Fruit fly (Drosophila melanogaster): ENCODE results near the gene jar.

The jar gene

dm6 chr3R:24231206-24231502 lies 39.9 kb downstream of the jar start:
- TF ChIP-seq Sin3A (optimal IDR thresholded peaks at IDR 0.05) (no peak), h (optimal IDR thresholded peaks at IDR 0.05) (no peak), ttk (optimal IDR thresholded peaks at IDR 0.05) (no peak), psq (optimal IDR thresholded peaks at IDR 0.05) (peak; percentile 62)

dm6 chr3R:24230423-24231205 lies 40.4 kb downstream of the jar start, which contains the start of gene mask:
Gene mask, plus strand, starts transcription at chr3R:24230562.
- TF ChIP-seq Sin3A (optimal IDR thresholded peaks at IDR 0.05) = no peak
- TF ChIP-seq insv (optimal IDR thresholded peaks at IDR 0.05) = no peak
- TF ChIP-seq ttk (optimal IDR thresholded peaks at IDR 0.05) = no peak

- TF ChIP-seq insv (optimal IDR thresholded peaks at IDR 0.05) (no peak), ttk (optimal IDR thresholded peaks at IDR 0.05) (no peak), Myc (optimal IDR thresholded peaks at IDR 0.05) (no peak), psq (optimal IDR thresholded peaks at IDR 0.05) (no peak), h (optimal IDR thresholded peaks at IDR 0.05) (no peak), Sin3A (optimal IDR thresholded peaks at IDR 0.05) (no peak)
Measured at dm6 chr3R:24229870-24230422, 41.1 kb downstream of the jar start, which contains the start of gene Spase22-23. Gene Spase22-23, minus strand, starts transcription at chr3R:24230035.

dm6 chr3R:24228675-24229074 lies 42.4 kb downstream of the jar start, which contains the start of gene Acp95EF:
Gene Acp95EF, plus strand, starts transcription at chr3R:24228975.
- TF ChIP-seq insv (optimal IDR thresholded peaks at IDR 0.05) = no peak
- no peak for TF ChIP-seq ttk (optimal IDR thresholded peaks at IDR 0.05)
- TF ChIP-seq Sin3A (optimal IDR thresholded peaks at IDR 0.05) = no peak
- TF ChIP-seq Myc (optimal IDR thresholded peaks at IDR 0.05) = no peak

dm6 chr3R:24226744-24227143 lies 44.3 kb downstream of the jar start, which contains the start of the genes Spps and CG13609:
Gene Spps, minus strand, starts transcription at chr3R:24226934.
Gene CG13609, plus strand, starts transcription at chr3R:24227023.
- TF ChIP-seq insv (optimal IDR thresholded peaks at IDR 0.05) (no peak), Sin3A (optimal IDR thresholded peaks at IDR 0.05) (no peak), Myc (optimal IDR thresholded peaks at IDR 0.05) (no peak), psq (optimal IDR thresholded peaks at IDR 0.05) (no peak), ttk (optimal IDR thresholded peaks at IDR 0.05) (no peak), h (optimal IDR thresholded peaks at IDR 0.05) (no peak)

- TF ChIP-seq psq (optimal IDR thresholded peaks at IDR 0.05) = peak; percentile 47
- TF ChIP-seq Sin3A (optimal IDR thresholded peaks at IDR 0.05) = no peak
- no peak for TF ChIP-seq h (optimal IDR thresholded peaks at IDR 0.05)
- TF ChIP-seq Myc (optimal IDR thresholded peaks at IDR 0.05) = no peak
Measured at dm6 chr3R:24221334-24222302, 49.4 kb downstream of the jar start, which contains the start of gene twin. Gene twin, minus strand, starts transcription at chr3R:24221965.

- peak; percentile 3 for TF ChIP-seq psq (optimal IDR thresholded peaks at IDR 0.05)
- TF ChIP-seq Sin3A (optimal IDR thresholded peaks at IDR 0.05) = no peak
Measured at dm6 chr3R:24220845-24221244, 50.2 kb downstream of the jar start, which contains the start of gene cav. Gene cav, plus strand, starts transcription at chr3R:24221103.

dm6 chr3R:24219093-24219492 lies 51.9 kb downstream of the jar start:
- TF ChIP-seq psq (optimal IDR thresholded peaks at IDR 0.05) = no peak
- no peak for TF ChIP-seq insv (optimal IDR thresholded peaks at IDR 0.05)
- no peak for TF ChIP-seq Sin3A (optimal IDR thresholded peaks at IDR 0.05)
- TF ChIP-seq Myc (optimal IDR thresholded peaks at IDR 0.05) = no peak
- TF ChIP-seq ttk (optimal IDR thresholded peaks at IDR 0.05) = no peak
- no peak for TF ChIP-seq h (optimal IDR thresholded peaks at IDR 0.05)

- TF ChIP-seq insv (optimal IDR thresholded peaks at IDR 0.05) = no peak
- TF ChIP-seq psq (optimal IDR thresholded peaks at IDR 0.05) = no peak
- no peak for TF ChIP-seq Sin3A (optimal IDR thresholded peaks at IDR 0.05)
- no peak for TF ChIP-seq ttk (optimal IDR thresholded peaks at IDR 0.05)
- no peak for TF ChIP-seq Myc (optimal IDR thresholded peaks at IDR 0.05)
- no peak for TF ChIP-seq h (optimal IDR thresholded peaks at IDR 0.05)
Measured at dm6 chr3R:24218565-24218964, 52.5 kb downstream of the jar start, which contains the start of gene CG17786. Gene CG17786, minus strand, starts transcription at chr3R:24218718.

- no peak for TF ChIP-seq ttk (optimal IDR thresholded peaks at IDR 0.05)
- no peak for TF ChIP-seq Sin3A (optimal IDR thresholded peaks at IDR 0.05)
Measured at dm6 chr3R:24216017-24216416, 55.0 kb downstream of the jar start.

dm6 chr3R:24213644-24214043 lies 57.4 kb downstream of the jar start:
- TF ChIP-seq h (optimal IDR thresholded peaks at IDR 0.05) (no peak), Sin3A (optimal IDR thresholded peaks at IDR 0.05) (no peak), insv (optimal IDR thresholded peaks at IDR 0.05) (no peak), ttk (optimal IDR thresholded peaks at IDR 0.05) (no peak), Myc (optimal IDR thresholded peaks at IDR 0.05) (no peak), psq (optimal IDR thresholded peaks at IDR 0.05) (no peak)
